Worm (Caenorhabditis elegans): ENCODE results near the gene eif-3.G.

Gene eif-3.G

DNA sequence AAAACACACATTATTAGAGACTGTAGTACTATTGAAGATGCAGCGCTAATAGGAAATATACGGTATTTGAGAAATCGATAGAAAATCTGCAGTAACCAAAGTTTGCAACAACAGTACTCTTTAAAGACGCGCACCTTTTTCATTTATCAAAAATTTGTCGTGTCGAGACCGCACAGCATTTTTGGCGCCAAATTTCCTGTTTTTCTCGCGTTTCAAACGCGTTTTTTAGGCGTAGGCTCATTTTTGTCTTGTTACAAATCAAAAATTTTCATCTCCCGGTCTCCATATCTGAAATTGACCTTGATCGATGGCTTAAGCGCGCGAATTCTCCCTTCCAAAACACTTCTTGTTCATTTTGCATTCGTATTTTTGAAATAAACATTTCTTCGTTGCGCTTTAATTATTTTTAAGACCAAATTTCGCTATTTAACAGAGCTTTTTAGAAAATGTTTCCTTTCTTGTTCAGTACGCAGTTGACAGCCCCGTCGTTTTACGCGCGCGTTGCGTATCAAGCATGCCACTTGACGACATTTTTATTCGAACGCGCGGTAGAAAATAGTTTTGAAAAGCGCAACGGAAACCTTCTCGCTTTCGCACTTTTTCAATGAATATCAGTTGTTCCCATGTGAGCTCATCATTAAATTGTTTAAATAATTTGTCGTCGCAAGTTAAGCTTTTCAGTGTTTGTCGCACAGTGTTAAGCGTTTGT, 14.3 kb downstream of the eif-3.G start (continued):
- peak; percentile 48 for TF ChIP-seq tlf-1 (GFP tag; optimal IDR thresholded peaks at IDR 0.05)

DNA sequence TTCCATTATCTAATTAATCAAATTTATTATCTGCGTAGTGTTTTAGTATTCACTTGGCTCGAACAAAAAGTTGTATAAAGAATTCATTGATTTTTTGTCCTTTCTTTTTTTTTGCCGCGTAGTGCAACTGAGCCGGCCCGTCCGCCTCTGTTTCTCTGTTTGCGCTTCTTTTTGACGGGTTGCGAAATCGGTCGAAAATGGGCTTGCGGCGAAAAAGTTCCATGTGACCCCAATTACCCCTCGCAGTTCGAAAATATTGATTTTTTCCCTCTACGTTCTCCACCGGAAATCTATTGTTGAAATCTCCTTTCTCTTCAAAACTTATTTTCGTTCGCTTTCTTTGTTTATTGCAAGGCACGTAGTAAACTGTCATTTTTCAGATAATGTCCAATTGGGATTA, 14.9 kb downstream of the eif-3.G start, which contains the start of gene zyg-9:
TSS of gene zyg-9 (plus strand) at position 381 of the 400 bp plus-strand sequence.
- TF ChIP-seq snpc-1.1 (tag; optimal IDR thresholded peaks at IDR 0.05; ENCODE audit: insufficient read depth) (no peak), cebp-1 (GFP tag; IDR thresholded peaks at IDR 0.05) (peak; percentile 96), cebp-1 (tag; optimal IDR thresholded peaks at IDR 0.05) (peak; percentile 99), pbrm-1 (GFP tag; IDR thresholded peaks at IDR 0.05) (0 out of 2 replicates have a peak, but pooled peaks have one; percentile 22), attf-6 (GFP tag; IDR thresholded peaks at IDR 0.05) (no peak), Y67H2A.10 (GFP tag; conservative IDR thresholded peaks at IDR 0.05) (peak; percentile 8; the same call in 1 of the 2 replicates), lir-1 (GFP tag; conservative IDR thresholded peaks at IDR 0.05) (no peak), gei-17 (GFP tag; optimal IDR thresholded peaks at IDR 0.05) (no peak), lin-35 (GFP tag; optimal IDR thresholded peaks at IDR 0.05) (peak in 1 of 3 experiments; percentile 53), attf-5 (GFP tag; optimal IDR thresholded peaks at IDR 0.05) (peak; percentile 76), madf-6 (GFP tag; IDR thresholded peaks at IDR 0.05) (no peak), dox-1 (GFP tag; IDR thresholded peaks at IDR 0.05) (no peak), lin-54 (GFP tag; optimal IDR thresholded peaks at IDR 0.05) (peak; percentile 26), hmg-20 (GFP tag; IDR thresholded peaks at IDR 0.05) (no peak), F57A8.1 (GFP tag; optimal IDR thresholded peaks at IDR 0.05) (no peak), ztf-28 (GFP tag; IDR thresholded peaks at IDR 0.05) (no peak), ets-4 (GFP tag; optimal IDR thresholded peaks at IDR 0.05) (no peak), zfh-2 (GFP tag; conservative IDR thresholded peaks at IDR 0.05) (peak; percentile 69; the same call in 1 of the 2 replicates), B0261.1 (tag; optimal IDR thresholded peaks at IDR 0.05) (no peak), ztf-26 (tag; optimal IDR thresholded peaks at IDR 0.05) (no peak), ceh-100 (GFP tag; IDR thresholded peaks at IDR 0.05) (no peak), egrh-3 (GFP tag; IDR thresholded peaks at IDR 0.05) (no peak), tlf-1 (GFP tag; optimal IDR thresholded peaks at IDR 0.05) (no peak), rec-8 (tag; optimal IDR thresholded peaks at IDR 0.05) (no peak), hlh-26 (GFP tag; conservative IDR thresholded peaks at IDR 0.05) (no peak), nfya-2 (GFP tag; IDR thresholded peaks at IDR 0.05) (no peak), ceh-40 (GFP tag; IDR thresholded peaks at IDR 0.05) (no peak), B0019.2 (GFP tag; conservative IDR thresholded peaks at IDR 0.05) (no peak), Y56A3A.18 (GFP tag; IDR thresholded peaks at IDR 0.05) (no peak), ZK185.1 (tag; optimal IDR thresholded peaks at IDR 0.05; ENCODE audit: poor library complexity, severe bottlenecking) (no peak), lin-26 (GFP tag; IDR thresholded peaks at IDR 0.05) (peak; percentile 27; the same call in 1 of the 2 replicates), nfyb-1 (GFP tag; IDR thresholded peaks at IDR 0.05) (peak; percentile 14; the same call in 1 of the 2 replicates), F49E8.2 (tag; optimal IDR thresholded peaks at IDR 0.05; ENCODE audit: insufficient read depth) (no peak), repo-1 (tag; optimal IDR thresholded peaks at IDR 0.05) (no peak), fkh-3 (tag; optimal IDR thresholded peaks at IDR 0.05) (no peak), F57C9.4 (tag; optimal IDR thresholded peaks at IDR 0.05) (no peak), bed-1 (GFP tag; IDR thresholded peaks at IDR 0.05) (no peak)

Data from whole organism, young adult.